Fruit fly (Drosophila melanogaster): Measurements from ENCODE around the gene Srg2.

DNA sequence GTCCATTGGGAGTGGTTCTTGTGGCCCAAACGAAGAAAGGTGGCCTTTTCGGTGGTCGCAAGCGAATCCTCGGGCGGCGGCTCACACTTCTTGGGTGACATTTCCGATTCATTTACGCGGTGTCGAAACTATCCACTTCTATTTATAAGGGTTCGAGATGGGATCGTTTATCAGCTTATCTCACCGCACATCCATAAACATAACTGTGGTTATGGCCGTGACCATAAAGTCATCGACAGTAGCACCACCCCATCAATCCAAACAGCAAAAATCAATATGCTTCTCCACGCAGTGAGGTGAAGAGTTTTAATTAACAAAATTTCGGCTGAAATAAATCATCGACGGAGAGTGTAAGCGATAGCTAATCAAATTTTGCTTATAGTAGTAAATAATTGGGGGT lies 2.9 kb upstream of the Srg2 start, which contains the start of gene CG42826:
- TF ChIP-seq Sin3A (optimal IDR thresholded peaks at IDR 0.05) = no peak
- TF ChIP-seq ttk (optimal IDR thresholded peaks at IDR 0.05) = no peak
- no peak for TF ChIP-seq psq (optimal IDR thresholded peaks at IDR 0.05)
- no peak for TF ChIP-seq h (optimal IDR thresholded peaks at IDR 0.05)

Data from Kc167 (cell line).